Fruit fly (Drosophila melanogaster) whole organism, embryonic: Measurements from ENCODE around the gene CG17343.

Experiments
- Awh ChIP-seq: fragments of 200-800 bp; sonication (Bioruptor generic); IDR thresholded peaks from 2 replicates; pipeline ENCODE4, ENCODE4 v1.3.6; 2022; ENCODE audit warnings: missing biosample characterization, missing genetic modification characterization
- C15 ChIP-seq: fragments of 200-800 bp; sonication (Bioruptor generic); IDR thresholded peaks from 3 replicates; pipeline ENCODE4 v1.3.6; 2022; ENCODE audit warnings: missing biosample characterization, missing genetic modification characterization
- CG1024 ChIP-seq: fragments of 200-800 bp; sonication (Bioruptor generic); IDR thresholded peaks from 2 replicates; pipeline ENCODE4 v1.3.6; 2022; ENCODE audit warnings: missing biosample characterization, missing genetic modification characterization
- CG10565 ChIP-seq: fragments of 200-800 bp; sonication (Bioruptor generic); optimal IDR thresholded peaks from 3 replicates; lab custom pipeline; 2016; ENCODE audit warnings: missing biosample characterization, mild to moderate bottlenecking, missing genetic modification characterization
- CG10979 ChIP-seq: fragments of 200-800 bp; sonication (Bioruptor generic); optimal IDR thresholded peaks from 2 replicates; lab custom pipeline; 2018; ENCODE audit warnings: missing biosample characterization, mild to moderate bottlenecking, missing genetic modification characterization, moderate library complexity
- CG11247 ChIP-seq: fragments of 200-800 bp; sonication (Bioruptor generic); IDR thresholded peaks from 2 replicates; pipeline ENCODE4 v1.3.6; 2022; ENCODE audit warnings: missing biosample characterization, missing genetic modification characterization
- CG12104 ChIP-seq: fragments of 200-800 bp; sonication (Bioruptor generic); optimal IDR thresholded peaks from 3 replicates; lab custom pipeline; 2016; ENCODE audit warnings: missing biosample characterization, missing genetic modification characterization
- CG12155 ChIP-seq: fragments of 200-800 bp; sonication (Bioruptor generic); optimal IDR thresholded peaks from 3 replicates; lab custom pipeline; 2016; ENCODE audit warnings: missing biosample characterization, missing genetic modification characterization
- CG14710 ChIP-seq: fragments of 200-800 bp; sonication (Bioruptor generic); optimal IDR thresholded peaks from 3 replicates; lab custom pipeline; 2019; ENCODE audit warnings: missing biosample characterization, mild to moderate bottlenecking, missing genetic modification characterization, moderate library complexity
- CG15479 ChIP-seq: fragments of 200-800 bp; sonication (Bioruptor generic); optimal IDR thresholded peaks from 3 replicates; lab custom pipeline; 2019; ENCODE audit warnings: missing biosample characterization, mild to moderate bottlenecking, missing genetic modification characterization, moderate library complexity
- CG15696 ChIP-seq: fragments of 200-800 bp; sonication (Bioruptor generic); optimal IDR thresholded peaks from 2 replicates; lab custom pipeline; 2019; ENCODE audit warnings: missing biosample characterization, mild to moderate bottlenecking, missing genetic modification characterization, moderate library complexity
- CG17829 ChIP-seq: fragments of 200-800 bp; optimal IDR thresholded peaks from 2 replicates; lab custom pipeline; 2019; ENCODE audit warnings: missing biosample characterization, mild to moderate bottlenecking, missing genetic modification characterization, moderate library complexity
- CG18476 ChIP-seq: fragments of 200-800 bp; sonication (Bioruptor generic); optimal IDR thresholded peaks from 2 replicates; lab custom pipeline; 2016; ENCODE audit warnings: missing biosample characterization, mild to moderate bottlenecking, missing genetic modification characterization
- CG2889 ChIP-seq: fragments of 200-800 bp; sonication (Bioruptor generic); IDR thresholded peaks from 3 replicates; pipeline ENCODE4 v1.3.6; 2022; ENCODE audit warnings: missing biosample characterization, missing genetic modification characterization
- CG30431 ChIP-seq: fragments of 200-800 bp; sonication (Bioruptor generic); optimal IDR thresholded peaks from 2 replicates; lab custom pipeline; 2017; ENCODE audit warnings: missing biosample characterization, missing genetic modification characterization
- CG32532 ChIP-seq: fragments of 200-800 bp; sonication (Bioruptor generic); IDR thresholded peaks from 2 replicates; pipeline ENCODE4 v1.3.6; 2022; ENCODE audit warnings: missing biosample characterization, missing genetic modification characterization
- CG32767 ChIP-seq: fragments of 200-800 bp; sonication (Bioruptor generic); IDR thresholded peaks from 2 replicates; pipeline ENCODE4 v1.3.6; 2022; ENCODE audit warnings: missing biosample characterization, missing genetic modification characterization
- CG6765 ChIP-seq: fragments of 200-800 bp; sonication (Bioruptor generic); optimal IDR thresholded peaks from 3 replicates; lab custom pipeline; 2017; ENCODE audit warnings: missing biosample characterization, mild to moderate bottlenecking, missing genetic modification characterization
- CG7839 ChIP-seq: fragments of 200-800 bp; sonication (Bioruptor generic); optimal IDR thresholded peaks from 3 replicates; lab custom pipeline; 2018; ENCODE audit warnings: missing biosample characterization, mild to moderate bottlenecking, missing genetic modification characterization, moderate library complexity
- CG8388 ChIP-seq: fragments of 200-800 bp; sonication (Bioruptor generic); optimal IDR thresholded peaks from 2 replicates; lab custom pipeline; 2019; ENCODE audit warnings: missing biosample characterization, mild to moderate bottlenecking, missing genetic modification characterization, moderate library complexity
- Dp ChIP-seq: fragments of 200-800 bp; sonication (Bioruptor generic); optimal IDR thresholded peaks from 2 replicates; lab custom pipeline; 2018; ENCODE audit warnings: missing biosample characterization, mild to moderate bottlenecking, missing genetic modification characterization, moderate library complexity
- HHEX ChIP-seq: fragments of 200-800 bp; sonication (Bioruptor generic); optimal IDR thresholded peaks from 3 replicates; lab custom pipeline; 2017; ENCODE audit warnings: missing biosample characterization, mild to moderate bottlenecking, missing genetic modification characterization, missing genetic modification reagents
- Hey ChIP-seq: fragments of 200-800 bp; sonication (Bioruptor generic); optimal IDR thresholded peaks from 3 replicates; lab custom pipeline; 2018; ENCODE audit warnings: missing biosample characterization, mild to moderate bottlenecking, missing genetic modification characterization
- HmgD ChIP-seq: fragments of 200-800 bp; sonication (Bioruptor generic); optimal IDR thresholded peaks from 3 replicates; lab custom pipeline; 2016; ENCODE audit warnings: missing biosample characterization, missing genetic modification characterization
- Mad ChIP-seq: fragments of 200-800 bp; sonication (Bioruptor generic); optimal IDR thresholded peaks from 2 replicates; lab custom pipeline; 2016; ENCODE audit warnings: missing biosample characterization, missing genetic modification characterization
- Pdp1 ChIP-seq, 2 experiments: fragments of 200-800 bp; sonication (Bioruptor generic); optimal IDR thresholded peaks; 3 replicates each; lab custom pipeline; 2016; ENCODE audit warnings: missing biosample characterization in 2 of 2, missing genetic modification characterization in 2 of 2, mild to moderate bottlenecking in 1 of 2, moderate library complexity in 1 of 2
- Poxn ChIP-seq: fragments of 200-800 bp; sonication (Bioruptor generic); IDR thresholded peaks from 2 replicates; pipeline ENCODE4 v1.3.6; 2022; ENCODE audit warnings: missing biosample characterization, missing genetic modification characterization
- Rx ChIP-seq: fragments of 200-800 bp; sonication (Bioruptor generic); IDR thresholded peaks from 2 replicates; pipeline ENCODE4 v1.3.6; 2022; ENCODE audit warnings: missing biosample characterization, missing genetic modification characterization
- Sry-δ ChIP-seq: fragments of 200-800 bp; sonication (Bioruptor generic); optimal IDR thresholded peaks from 2 replicates; lab custom pipeline; 2016; ENCODE audit warnings: missing biosample characterization, missing genetic modification characterization
- TFAM ChIP-seq: fragments of 200-800 bp; sonication (Bioruptor generic); optimal IDR thresholded peaks from 2 replicates; lab custom pipeline; 2017; ENCODE audit warnings: missing biosample characterization, missing genetic modification characterization, inconsistent platforms
- Taf1 ChIP-seq: fragments of 200-800 bp; sonication (Bioruptor generic); IDR thresholded peaks from 2 replicates; pipeline ENCODE4 v1.3.6; 2022; ENCODE audit warnings: missing biosample characterization, missing genetic modification characterization
- bab2 ChIP-seq: fragments of 200-800 bp; sonication (Bioruptor generic); optimal IDR thresholded peaks from 2 replicates; lab custom pipeline; 2016; ENCODE audit warnings: missing biosample characterization, missing genetic modification characterization
- bbx ChIP-seq: fragments of 200-800 bp; sonication (Bioruptor generic); IDR thresholded peaks from 2 replicates; pipeline ENCODE4 v1.3.6; 2022; ENCODE audit warnings: missing biosample characterization, missing genetic modification characterization; ENCODE audit not compliant: partially characterized antibody
- chm ChIP-seq: fragments of 200-800 bp; sonication (Bioruptor generic); IDR thresholded peaks from 2 replicates; pipeline ENCODE4 v1.3.6; 2022; ENCODE audit warnings: missing biosample characterization, missing genetic modification characterization
- chn ChIP-seq: fragments of 200-800 bp; sonication (Bioruptor generic); optimal IDR thresholded peaks from 2 replicates; lab custom pipeline; 2016; ENCODE audit warnings: missing biosample characterization, missing genetic modification characterization
- dimm ChIP-seq: fragments of 200-800 bp; sonication (Bioruptor generic); IDR thresholded peaks from 2 replicates; pipeline ENCODE4 v1.3.6; 2022; ENCODE audit warnings: missing biosample characterization, missing genetic modification characterization
- esg ChIP-seq: fragments of 200-800 bp; sonication (Bioruptor generic); conservative IDR thresholded peaks from 2 replicates; pipeline ENCODE4 v1.3.6; 2022; ENCODE audit warnings: missing biosample characterization, missing genetic modification characterization
- eve ChIP-seq, 2 experiments: fragments of >200 bp; optimal IDR thresholded peaks; 2 replicates each; lab custom pipeline; 2017; ENCODE audit warnings: missing biosample characterization in 2 of 2, missing genetic modification characterization in 2 of 2
- gem ChIP-seq: fragments of 200-800 bp; sonication (Bioruptor generic); optimal IDR thresholded peaks from 2 replicates; lab custom pipeline; 2019; ENCODE audit warnings: missing biosample characterization, mild to moderate bottlenecking, missing genetic modification characterization, moderate library complexity
- hkb ChIP-seq, 2 experiments: fragments of 200-800 bp in 1 of 2; fragments of >200 bp in 1 of 2; sonication (Bioruptor generic) in 1 of 2; IDR thresholded peaks in 1 of 2; optimal IDR thresholded peaks in 1 of 2; 2 replicates each; pipeline versions ENCODE4 v1.3.6 to Lab custom; 2017 to 2022; ENCODE audit warnings: missing biosample characterization in 1 of 2, missing genetic modification characterization in 1 of 2
- luna ChIP-seq: fragments of 200-800 bp; sonication (Bioruptor generic); optimal IDR thresholded peaks from 2 replicates; lab custom pipeline; 2016; ENCODE audit warnings: missing biosample characterization, missing genetic modification characterization
- pfk ChIP-seq: fragments of 200-800 bp; sonication (Bioruptor generic); optimal IDR thresholded peaks from 2 replicates; lab custom pipeline; 2018; ENCODE audit warnings: missing biosample characterization, mild to moderate bottlenecking, missing genetic modification characterization, moderate library complexity
- sens-2 ChIP-seq: fragments of 200-800 bp; sonication (Bioruptor generic); IDR thresholded peaks from 2 replicates; pipeline ENCODE4 v1.3.6; 2022; ENCODE audit warnings: missing biosample characterization, missing genetic modification characterization
- sr ChIP-seq: fragments of 200-800 bp; sonication (Bioruptor generic); IDR thresholded peaks from 3 replicates; pipeline ENCODE4 v1.3.6; 2022; ENCODE audit warnings: missing biosample characterization, missing genetic modification characterization
- tap ChIP-seq: fragments of 200-800 bp; optimal IDR thresholded peaks from 3 replicates; lab custom pipeline; 2019; ENCODE audit warnings: missing biosample characterization, mild to moderate bottlenecking, missing genetic modification characterization, moderate library complexity
- ttk ChIP-seq: fragments of 200-800 bp; sonication (Bioruptor generic); IDR thresholded peaks from 2 replicates; pipeline ENCODE4 v2.1.2; 2022; ENCODE audit warnings: missing biosample characterization, missing genetic modification characterization
- twi ChIP-seq: fragments of 200-800 bp; optimal IDR thresholded peaks from 2 replicates; lab custom pipeline; 2019; ENCODE audit warnings: missing biosample characterization, mild to moderate bottlenecking, missing genetic modification characterization, moderate library complexity
- tx ChIP-seq: fragments of 200-800 bp; sonication (Bioruptor generic); optimal IDR thresholded peaks from 2 replicates; lab custom pipeline; 2016; ENCODE audit warnings: missing biosample characterization, missing genetic modification characterization

Gene CG17343

DNA sequence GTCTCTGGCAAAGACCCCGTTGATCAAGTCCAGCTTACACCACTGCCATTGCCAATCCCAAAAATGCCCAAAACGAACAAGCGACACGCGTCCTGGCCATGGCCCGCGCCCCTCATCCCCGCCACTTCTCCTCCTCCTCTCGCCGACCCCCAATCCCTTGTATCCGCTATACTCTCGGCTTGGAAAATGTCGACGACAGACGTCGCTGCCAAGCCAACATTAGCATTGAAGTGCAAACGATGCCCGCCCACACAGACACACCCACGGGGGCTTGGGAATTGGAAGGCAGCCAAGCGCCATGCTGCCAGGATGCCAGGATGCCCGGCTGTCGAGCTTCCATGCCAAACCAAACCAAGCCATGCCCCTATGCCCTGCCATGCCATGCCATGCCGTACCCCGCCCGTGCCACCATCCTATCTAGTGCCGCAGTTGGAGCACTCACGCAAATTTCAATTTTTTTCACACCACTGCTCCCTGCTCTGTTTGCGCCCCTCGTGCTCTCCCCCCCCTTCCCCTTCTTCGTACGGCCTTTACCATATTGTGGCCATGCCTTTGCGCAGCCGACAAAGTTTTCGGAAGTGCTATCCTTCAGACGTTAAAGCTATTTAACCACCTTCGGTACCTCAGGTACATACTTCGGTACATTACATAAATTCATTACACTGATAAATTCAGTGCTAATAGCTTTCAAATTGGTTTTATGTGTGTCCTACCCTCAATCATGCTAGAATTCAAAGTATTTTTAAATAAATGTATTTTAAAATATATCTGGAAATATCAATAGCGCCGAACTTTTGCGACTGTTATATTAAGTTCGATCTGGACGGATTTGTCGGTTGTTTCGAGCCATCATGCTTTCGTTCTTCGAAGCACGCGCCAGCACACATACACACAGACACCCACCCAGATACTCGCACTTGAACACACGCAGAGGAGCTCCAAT, 43.2 kb upstream of the CG17343 start (continued):
- no peak for TF ChIP-seq TFAM (GFP tag; lab: Kevin White, UChicago)
- peak; percentile 64 for TF ChIP-seq tap (tag; lab: Kevin White, UChicago)
- no peak for TF ChIP-seq C15 (GFP tag; lab: Robert Waterston, UW)
- peak; percentile 23 for TF ChIP-seq CG6765 (GFP tag; lab: Kevin White, UChicago)
- peak; percentile 22; the same call in 1 of the 2 replicates for TF ChIP-seq sens-2
- no peak for TF ChIP-seq Sry-δ (GFP tag; lab: Kevin White, UChicago)
- peak; percentile 69 for TF ChIP-seq CG30431 (GFP tag; lab: Kevin White, UChicago)
- no peak for TF ChIP-seq sr (GFP tag; lab: Robert Waterston, UW)
- peak; percentile 49 for TF ChIP-seq chn (GFP tag; lab: Kevin White, UChicago)
- peak; percentile 66 for TF ChIP-seq CG11247 (GFP tag; lab: Robert Waterston, UW)
- TF ChIP-seq bab2: peak; percentile 39
- TF ChIP-seq CG1024 (GFP tag; lab: Robert Waterston, UW): no peak
- no peak for TF ChIP-seq CG10565 (GFP tag; lab: Kevin White, UChicago)
- TF ChIP-seq CG7839: peak; percentile 85
- TF ChIP-seq pfk (GFP tag; lab: Kevin White, UChicago): no peak
- TF ChIP-seq esg: peak; percentile 74
- TF ChIP-seq Rx: no peak
- no peak for TF ChIP-seq Poxn
- TF ChIP-seq hkb (optimal IDR thresholded peaks at IDR 0.05; lab: Kevin White, UChicago): no peak
- peak; percentile 70 for TF ChIP-seq hkb (GFP tag; IDR thresholded peaks at IDR 0.05; lab: Robert Waterston, UW)
- peak; percentile 74; the same call in 1 of the 2 replicates for TF ChIP-seq CG32767 (GFP tag; lab: Robert Waterston, UW)
- no peak for TF ChIP-seq luna (GFP tag; lab: Kevin White, UChicago)
- TF ChIP-seq Hey (tag; lab: Kevin White, UChicago): peak; percentile 89
- no peak for TF ChIP-seq eve (GFP tag; optimal IDR thresholded peaks at IDR 0.05; lab: Kevin White, UChicago)
- peak; percentile 77 for TF ChIP-seq CG8388 (GFP tag; lab: Kevin White, UChicago)
- TF ChIP-seq CG12155 (GFP tag; lab: Kevin White, UChicago): peak; percentile 59
- peak; percentile 27; the same call in 1 of the 2 replicates for TF ChIP-seq Taf1 (GFP tag; lab: Robert Waterston, UW)
- TF ChIP-seq Awh (GFP tag; lab: Robert Waterston, UW): 0 out of 2 replicates have a peak, but pooled peaks have one; percentile 34
- peak; percentile 51 for TF ChIP-seq CG12104
- TF ChIP-seq gem (tag; lab: Kevin White, UChicago): peak; percentile 90
- peak; percentile 39 for TF ChIP-seq CG18476 (GFP tag; lab: Kevin White, UChicago)
- TF ChIP-seq ttk (GFP tag; lab: Robert Waterston, UW): peak; percentile 65; the same call in 1 of the 2 replicates
- TF ChIP-seq HmgD (GFP tag; lab: Kevin White, UChicago): no peak
- no peak for TF ChIP-seq dimm (GFP tag; lab: Robert Waterston, UW)
- no peak for TF ChIP-seq chm
- peak in 1 of 2 experiments; percentile 41 for TF ChIP-seq Pdp1 (GFP tag; optimal IDR thresholded peaks at IDR 0.05; lab: Kevin White, UChicago)
- TF ChIP-seq CG14710: peak; percentile 56
- peak; percentile 80 for TF ChIP-seq twi (tag; lab: Kevin White, UChicago)
- peak; percentile 25 for TF ChIP-seq Mad
- TF ChIP-seq CG15479 (GFP tag; lab: Kevin White, UChicago): no peak
- peak; percentile 8 for TF ChIP-seq CG15696 (tag; lab: Kevin White, UChicago)
- peak; percentile 75 for TF ChIP-seq CG10979 (tag; lab: Kevin White, UChicago)
- peak; percentile 38; the same call in 1 of the 3 replicates for TF ChIP-seq CG2889
- peak; percentile 71 for TF ChIP-seq HHEX
- no peak for TF ChIP-seq tx
- no peak for TF ChIP-seq bbx (GFP tag; lab: Robert Waterston, UW)
- TF ChIP-seq CG32532 (GFP tag; lab: Robert Waterston, UW): peak; percentile 52
- no peak for TF ChIP-seq Dp (GFP tag; lab: Kevin White, UChicago)
- peak; percentile 75 for TF ChIP-seq CG17829 (tag; lab: Kevin White, UChicago)
